Worm (Caenorhabditis elegans): ENCODE results near the gene W02B3.3.

W02B3.3 gene

ce11 chrIII:650539-650938 lies 17.7 kb downstream of the W02B3.3 start:
- TF ChIP-seq aly-1 (tag; optimal IDR thresholded peaks at IDR 0.05): no peak
- TF ChIP-seq tbx-11 (GFP tag; IDR thresholded peaks at IDR 0.05): no peak
- TF ChIP-seq ceh-36 (tag; optimal IDR thresholded peaks at IDR 0.05): no peak
- no peak for TF ChIP-seq sea-1 (GFP tag; conservative IDR thresholded peaks at IDR 0.05)
- TF ChIP-seq hnd-1 (tag; optimal IDR thresholded peaks at IDR 0.05): no peak
- TF ChIP-seq pes-1 (GFP tag; IDR thresholded peaks at IDR 0.05): no peak
- TF ChIP-seq hmbx-1 (tag; optimal IDR thresholded peaks at IDR 0.05): no peak
- TF ChIP-seq flt-1 (GFP tag; IDR thresholded peaks at IDR 0.05): no peak

ce11 chrIII:649935-650334 lies 18.3 kb downstream of the W02B3.3 start:
- TF ChIP-seq ceh-13 (GFP tag; optimal IDR thresholded peaks at IDR 0.05) (no peak), hmbx-1 (tag; optimal IDR thresholded peaks at IDR 0.05) (no peak), B0310.2 (tag; optimal IDR thresholded peaks at IDR 0.05) (no peak), tbx-37 (GFP tag; conservative IDR thresholded peaks at IDR 0.05) (no peak), hnd-1 (tag; optimal IDR thresholded peaks at IDR 0.05) (no peak), hmg-4 (GFP tag; optimal IDR thresholded peaks at IDR 0.05) (no peak), scrt-1 (GFP tag; IDR thresholded peaks at IDR 0.05) (no peak), flt-1 (GFP tag; IDR thresholded peaks at IDR 0.05) (no peak), ama-1 (optimal IDR thresholded peaks at IDR 0.05) (no peak), aly-1 (tag; optimal IDR thresholded peaks at IDR 0.05) (no peak), ets-7 (tag; optimal IDR thresholded peaks at IDR 0.05) (no peak)

- TF ChIP-seq hmbx-1 (tag; optimal IDR thresholded peaks at IDR 0.05) (no peak), sea-1 (GFP tag; conservative IDR thresholded peaks at IDR 0.05) (no peak), tbx-37 (GFP tag; conservative IDR thresholded peaks at IDR 0.05) (no peak), ets-7 (tag; optimal IDR thresholded peaks at IDR 0.05) (no peak), tbx-11 (GFP tag; IDR thresholded peaks at IDR 0.05) (no peak), pes-1 (GFP tag; IDR thresholded peaks at IDR 0.05) (no peak), flt-1 (GFP tag; IDR thresholded peaks at IDR 0.05) (no peak), hnd-1 (tag; optimal IDR thresholded peaks at IDR 0.05) (no peak), F13C5.2 (tag; optimal IDR thresholded peaks at IDR 0.05) (no peak), scrt-1 (GFP tag; IDR thresholded peaks at IDR 0.05) (no peak), aly-1 (tag; optimal IDR thresholded peaks at IDR 0.05) (no peak), tra-4 (tag; optimal IDR thresholded peaks at IDR 0.05) (no peak), ceh-13 (GFP tag; optimal IDR thresholded peaks at IDR 0.05) (no peak), hmg-4 (GFP tag; optimal IDR thresholded peaks at IDR 0.05) (no peak)
Observed at ce11 chrIII:647248-647647, 21.0 kb downstream of the W02B3.3 start.

- TF ChIP-seq tra-4 (tag; optimal IDR thresholded peaks at IDR 0.05) (no peak), aly-1 (tag; optimal IDR thresholded peaks at IDR 0.05) (no peak), B0310.2 (tag; optimal IDR thresholded peaks at IDR 0.05) (no peak), hnd-1 (tag; optimal IDR thresholded peaks at IDR 0.05) (no peak), pes-1 (GFP tag; IDR thresholded peaks at IDR 0.05) (no peak), F13C5.2 (tag; optimal IDR thresholded peaks at IDR 0.05) (no peak), flt-1 (GFP tag; IDR thresholded peaks at IDR 0.05) (no peak), ceh-13 (GFP tag; optimal IDR thresholded peaks at IDR 0.05) (no peak), ets-7 (tag; optimal IDR thresholded peaks at IDR 0.05) (no peak)
Observed at ce11 chrIII:646454-646853, 21.8 kb downstream of the W02B3.3 start, which contains the start of gene orai-1. TSS of gene orai-1 (plus strand) at chrIII:646754.

- no peak for TF ChIP-seq hmg-4 (GFP tag; optimal IDR thresholded peaks at IDR 0.05)
- no peak for TF ChIP-seq ets-7 (tag; optimal IDR thresholded peaks at IDR 0.05)
- no peak for TF ChIP-seq B0310.2 (tag; optimal IDR thresholded peaks at IDR 0.05)
Observed at ce11 chrIII:644660-645059, 23.6 kb downstream of the W02B3.3 start.

DNA sequence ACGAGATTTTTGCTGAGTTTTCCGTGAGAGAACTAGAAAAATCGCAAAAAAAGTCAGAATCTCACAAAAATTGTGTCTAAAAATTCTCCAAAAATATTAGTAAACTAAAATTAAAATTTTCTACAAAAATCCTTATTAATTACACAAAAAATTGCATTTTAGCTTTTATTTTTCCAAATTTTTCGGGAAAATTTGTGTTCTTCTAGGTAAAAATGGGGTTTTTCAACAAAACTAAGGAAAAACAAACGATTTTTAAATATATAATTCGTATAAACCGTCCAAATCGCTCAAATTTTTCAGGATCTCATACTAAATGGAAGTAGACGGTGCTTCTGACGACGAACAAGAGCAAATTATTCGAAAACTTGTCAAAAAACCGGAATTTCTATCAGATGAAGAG lies 26.5 kb downstream of the W02B3.3 start, which contains the start of gene W06E11.1:
TSS of gene W06E11.1 (plus strand) at position 301 of the 400 bp plus-strand sequence.
- no peak for TF ChIP-seq tbx-11 (GFP tag; IDR thresholded peaks at IDR 0.05)
- TF ChIP-seq B0310.2 (tag; optimal IDR thresholded peaks at IDR 0.05): no peak
- no peak for TF ChIP-seq hnd-1 (tag; optimal IDR thresholded peaks at IDR 0.05)
- TF ChIP-seq aly-1 (tag; optimal IDR thresholded peaks at IDR 0.05): no peak
- TF ChIP-seq ama-1 (optimal IDR thresholded peaks at IDR 0.05): no peak
- TF ChIP-seq F13C5.2 (tag; optimal IDR thresholded peaks at IDR 0.05): no peak
- no peak for TF ChIP-seq scrt-1 (GFP tag; IDR thresholded peaks at IDR 0.05)
- no peak for TF ChIP-seq ceh-13 (GFP tag; optimal IDR thresholded peaks at IDR 0.05)
- no peak for TF ChIP-seq pes-1 (GFP tag; IDR thresholded peaks at IDR 0.05)
- no peak for TF ChIP-seq tra-4 (tag; optimal IDR thresholded peaks at IDR 0.05)
- TF ChIP-seq flt-1 (GFP tag; IDR thresholded peaks at IDR 0.05): no peak

DNA sequence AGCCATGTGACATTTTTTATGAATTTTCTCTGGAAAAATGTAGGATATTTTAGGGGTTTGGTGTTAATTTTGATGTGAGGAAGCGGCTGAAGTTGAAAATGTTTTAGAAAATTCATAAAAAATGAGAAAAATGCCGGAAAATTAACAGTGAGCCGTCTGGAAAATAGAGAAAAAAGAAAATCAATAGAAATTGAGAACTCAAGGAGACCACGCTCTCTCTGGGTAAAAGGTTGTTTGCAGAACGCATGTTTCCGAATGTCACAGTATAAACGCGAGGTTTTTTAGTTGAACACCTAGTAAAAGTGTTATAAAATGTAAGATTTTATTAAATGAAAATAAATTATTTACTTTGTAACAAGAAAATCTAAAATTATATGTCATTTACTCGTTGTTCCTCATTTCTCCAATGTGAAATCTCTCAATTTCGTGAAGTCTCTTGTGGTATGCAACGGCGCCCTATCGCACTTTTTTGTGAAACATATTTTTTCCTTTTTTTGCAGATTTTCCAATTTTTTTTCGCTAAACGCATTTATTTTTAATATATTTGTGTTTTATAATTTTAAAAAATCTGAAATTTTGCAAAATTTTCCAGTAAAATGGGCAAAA lies 27.9 kb downstream of the W02B3.3 start, which contains the start of the genes tag-266 and tag-267:
TSS of gene tag-266 (minus strand) at position 29 of the 606 bp plus-strand sequence.
TSS of gene tag-267 (plus strand) at position 593 of the 606 bp plus-strand sequence.
- peak; percentile 18 for TF ChIP-seq tra-4 (tag; optimal IDR thresholded peaks at IDR 0.05)
- TF ChIP-seq ama-1 (optimal IDR thresholded peaks at IDR 0.05): no peak
- TF ChIP-seq hnd-1 (tag; optimal IDR thresholded peaks at IDR 0.05): peak; percentile 63
- peak; percentile 71 for TF ChIP-seq tbx-11 (GFP tag; IDR thresholded peaks at IDR 0.05)
- peak; percentile 56 for TF ChIP-seq hmbx-1 (tag; optimal IDR thresholded peaks at IDR 0.05)
- peak; percentile 87 for TF ChIP-seq F13C5.2 (tag; optimal IDR thresholded peaks at IDR 0.05)
- TF ChIP-seq tbx-37 (GFP tag; conservative IDR thresholded peaks at IDR 0.05): peak; percentile 58
- peak; percentile 40 for TF ChIP-seq ceh-13 (GFP tag; optimal IDR thresholded peaks at IDR 0.05)
- no peak for TF ChIP-seq ceh-36 (tag; optimal IDR thresholded peaks at IDR 0.05)
- no peak for TF ChIP-seq hmg-4 (GFP tag; optimal IDR thresholded peaks at IDR 0.05)
- TF ChIP-seq ets-7 (tag; optimal IDR thresholded peaks at IDR 0.05): no peak
- peak; percentile 59 for TF ChIP-seq B0310.2 (tag; optimal IDR thresholded peaks at IDR 0.05)
- peak; percentile 78 for TF ChIP-seq pes-1 (GFP tag; IDR thresholded peaks at IDR 0.05)
- TF ChIP-seq flt-1 (GFP tag; IDR thresholded peaks at IDR 0.05): peak; percentile 35; the same call in 1 of the 2 replicates
- no peak for TF ChIP-seq aly-1 (tag; optimal IDR thresholded peaks at IDR 0.05)
- no peak for TF ChIP-seq sea-1 (GFP tag; conservative IDR thresholded peaks at IDR 0.05)
- TF ChIP-seq scrt-1 (GFP tag; IDR thresholded peaks at IDR 0.05): no peak
